Worm (Caenorhabditis elegans): ENCODE measurements around the gene marc-5.

- TF ChIP-seq dpl-1 (GFP tag; optimal IDR thresholded peaks at IDR 0.05) (no peak), fkh-10 (GFP tag; optimal IDR thresholded peaks at IDR 0.05) (no peak)
Measured at ce11 chrII:12346289-12346989, 32.9 kb downstream of the marc-5 start.

Data from whole organism, L1 larva.